Worm (Caenorhabditis elegans) whole organism, midembryonic: ENCODE measurements around the gene ftn-1.

ENCODE experiments used
- T22C8.4 ChIP-seq: fragments of 200-800 bp; sonication (Bioruptor generic); IDR thresholded peaks from 2 replicates; pipeline ENCODE4 v1.3.6; 2022; ENCODE audit warnings: missing genetic modification characterization, missing compliant biosample characterization
- cog-1 ChIP-seq: sonication (generic microtip); optimal IDR thresholded peaks from 2 replicates; lab custom pipeline; 2016; ENCODE audit warnings: missing genetic modification characterization, missing compliant biosample characterization
- flt-1 ChIP-seq: fragments of 200-800 bp; sonication (Bioruptor generic); IDR thresholded peaks from 2 replicates; pipeline ENCODE4 v1.3.6; 2022; ENCODE audit warnings: missing genetic modification characterization, missing compliant biosample characterization
- klf-2 ChIP-seq: fragments of 200-800 bp; sonication (Bioruptor generic); conservative IDR thresholded peaks from 2 replicates; pipeline ENCODE4 v1.3.6; 2022; ENCODE audit warnings: missing genetic modification reagents, missing genetic modification characterization, missing compliant biosample characterization
- med-1 ChIP-seq: sonication (generic microtip); optimal IDR thresholded peaks from 2 replicates; lab custom pipeline; 2017; ENCODE audit warnings: missing genetic modification characterization, mild to moderate bottlenecking, missing compliant biosample characterization, antibody characterized with exemption, missing genetic modification reagents; ENCODE audit not compliant: insufficient read depth
- ref-1 ChIP-seq: fragments of 200-800 bp; sonication (Bioruptor generic); conservative IDR thresholded peaks from 2 replicates; pipeline ENCODE4 v1.3.6; 2022; ENCODE audit warnings: missing genetic modification reagents, missing genetic modification characterization, missing compliant biosample characterization
- tab-1 ChIP-seq: fragments of 200-800 bp; sonication (Bioruptor generic); IDR thresholded peaks from 2 replicates; pipeline ENCODE4 v1.3.6; 2022; ENCODE audit warnings: missing genetic modification characterization, missing compliant biosample characterization
- ztf-23 ChIP-seq: fragments of 200-800 bp; sonication (Bioruptor generic); IDR thresholded peaks from 2 replicates; pipeline ENCODE4 v1.3.6; 2022; ENCODE audit warnings: missing genetic modification reagents, missing genetic modification characterization, missing compliant biosample characterization
- ztf-29 ChIP-seq: fragments of 200-800 bp; sonication (Bioruptor generic); IDR thresholded peaks from 2 replicates; pipeline ENCODE4 v1.3.6; 2022; ENCODE audit warnings: missing genetic modification reagents, missing genetic modification characterization, missing compliant biosample characterization

ftn-1 gene

ce11 chrV:7508566-7509044 is 38.8 kb downstream of the ftn-1 start, which contains the start of the genes str-31 and nhr-172:
Gene str-31 (minus strand): TSS chrV:7508666.
Gene nhr-172 (plus strand): TSS chrV:7508994.
- TF ChIP-seq ref-1 (GFP tag; lab: Robert Waterston, UW): no peak
- no peak for TF ChIP-seq T22C8.4
- no peak for TF ChIP-seq ztf-23 (GFP tag; lab: Robert Waterston, UW)
- no peak for TF ChIP-seq flt-1 (GFP tag; lab: Robert Waterston, UW)
- no peak for TF ChIP-seq cog-1

ce11 chrV:7506207-7506606 is 41.2 kb downstream of the ftn-1 start:
- TF ChIP-seq med-1 (GFP tag; lab: Kevin White, UChicago) (no peak), flt-1 (GFP tag; lab: Robert Waterston, UW) (no peak), ztf-23 (GFP tag; lab: Robert Waterston, UW) (no peak), ztf-29 (no peak), ref-1 (GFP tag; lab: Robert Waterston, UW) (no peak), T22C8.4 (no peak), tab-1 (GFP tag; lab: Robert Waterston, UW) (no peak), cog-1 (no peak), klf-2 (GFP tag; lab: Robert Waterston, UW) (no peak)

ce11 chrV:7504271-7504670 is 43.1 kb downstream of the ftn-1 start, which contains the start of gene srh-229:
Gene srh-229 (minus strand): TSS chrV:7504371.
- TF ChIP-seq T22C8.4 (no peak), med-1 (GFP tag; lab: Kevin White, UChicago) (no peak), ztf-29 (no peak), ref-1 (GFP tag; lab: Robert Waterston, UW) (no peak), flt-1 (GFP tag; lab: Robert Waterston, UW) (no peak), ztf-23 (GFP tag; lab: Robert Waterston, UW) (no peak), klf-2 (GFP tag; lab: Robert Waterston, UW) (no peak), tab-1 (GFP tag; lab: Robert Waterston, UW) (no peak), cog-1 (no peak)

ce11 chrV:7501194-7501593 is 46.2 kb downstream of the ftn-1 start:
- TF ChIP-seq med-1 (GFP tag; lab: Kevin White, UChicago) (no peak), flt-1 (GFP tag; lab: Robert Waterston, UW) (no peak), T22C8.4 (no peak), ref-1 (GFP tag; lab: Robert Waterston, UW) (no peak), cog-1 (no peak), tab-1 (GFP tag; lab: Robert Waterston, UW) (no peak), ztf-23 (GFP tag; lab: Robert Waterston, UW) (no peak), klf-2 (GFP tag; lab: Robert Waterston, UW) (no peak), ztf-29 (no peak)

- no peak for TF ChIP-seq ztf-29
Observed at ce11 chrV:7497440-7497839, 49.9 kb downstream of the ftn-1 start, which contains the start of gene srh-79. Gene srh-79 (plus strand): TSS chrV:7497740.
